Fruit fly (Drosophila melanogaster) whole organism, wandering third instar larva: ENCODE data around the gene CG11134.

Source experiments
- Abd-B ChIP-seq: fragments of >200 bp; optimal IDR thresholded peaks from 2 replicates; lab custom pipeline; 2017; ENCODE audit warnings: missing biosample characterization, missing genetic modification characterization
- CG32264 ChIP-seq: fragments of 200-800 bp; sonication (Bioruptor generic); optimal IDR thresholded peaks from 2 replicates; lab custom pipeline; 2016; ENCODE audit warnings: missing biosample characterization, missing genetic modification characterization
- CG9705 ChIP-seq: fragments of 200-800 bp; sonication (Bioruptor generic); optimal IDR thresholded peaks from 2 replicates; lab custom pipeline; 2018; ENCODE audit warnings: missing biosample characterization, mild to moderate bottlenecking, missing genetic modification characterization
- CrebA ChIP-seq: fragments of 200-800 bp; sonication (Bioruptor generic); optimal IDR thresholded peaks from 2 replicates; lab custom pipeline; 2016; ENCODE audit warnings: missing biosample characterization, mild to moderate bottlenecking, missing genetic modification characterization, borderline replicate concordance
- Dfd ChIP-seq: fragments of >200 bp; optimal IDR thresholded peaks from 2 replicates; lab custom pipeline; 2017; ENCODE audit warnings: missing biosample characterization, missing genetic modification characterization
- Dif ChIP-seq: fragments of 200-275, 200-300 bp; sonication (Bioruptor generic); optimal IDR thresholded peaks from 2 replicates; lab custom pipeline; 2018; ENCODE audit warnings: missing biosample characterization, missing genetic modification characterization; ENCODE audit not compliant: partially characterized antibody
- GATAd ChIP-seq: sonication (Bioruptor generic); optimal IDR thresholded peaks from 2 replicates; lab custom pipeline; 2016; ENCODE audit warnings: missing biosample characterization, missing genetic modification characterization
- HLH106 ChIP-seq: fragments of 200-800 bp; optimal IDR thresholded peaks from 3 replicates; lab custom pipeline; 2019; ENCODE audit warnings: missing biosample characterization, mild to moderate bottlenecking, missing genetic modification characterization, moderate library complexity
- Hnf4 ChIP-seq: fragments of 200-800 bp; sonication (Bioruptor generic); optimal IDR thresholded peaks from 2 replicates; lab custom pipeline; 2016; ENCODE audit warnings: missing biosample characterization, mild to moderate bottlenecking, missing genetic modification characterization
- Hr78 ChIP-seq: fragments of >200 bp; optimal IDR thresholded peaks from 2 replicates; lab custom pipeline; 2017; ENCODE audit warnings: missing biosample characterization, missing genetic modification characterization
- Hr83 ChIP-seq: fragments of 200-300 bp; sonication (Bioruptor generic); optimal IDR thresholded peaks from 2 replicates; lab custom pipeline; 2016; ENCODE audit warnings: missing biosample characterization, mild to moderate bottlenecking, missing genetic modification characterization, moderate library complexity; ENCODE audit not compliant: poor library complexity, severe bottlenecking
- Jra ChIP-seq: sonication (Bioruptor generic); optimal IDR thresholded peaks from 2 replicates; lab custom pipeline; 2016; ENCODE audit warnings: missing biosample characterization, missing genetic modification characterization
- Mio ChIP-seq: sonication (Bioruptor generic); optimal IDR thresholded peaks from 2 replicates; lab custom pipeline; 2016; ENCODE audit warnings: missing biosample characterization, missing genetic modification characterization
- Myc ChIP-seq: fragments of >200 bp; optimal IDR thresholded peaks from 2 replicates; lab custom pipeline; 2017
- N ChIP-seq: fragments of >200 bp; optimal IDR thresholded peaks from 2 replicates; lab custom pipeline; 2018; ENCODE audit warnings: missing biosample characterization, missing external identifiers, missing genetic modification characterization
- OdsH ChIP-seq: fragments of 200-800 bp; sonication (Bioruptor generic); optimal IDR thresholded peaks from 2 replicates; lab custom pipeline; 2016; ENCODE audit warnings: missing biosample characterization, mild to moderate bottlenecking, missing genetic modification characterization
- Rel ChIP-seq, 2 experiments: fragments of 200-800 bp; sonication (Bioruptor generic) in 1 of 2; optimal IDR thresholded peaks; 2 replicates in 1 of 2; 3 replicates in 1 of 2; lab custom pipeline; 2016 to 2019; ENCODE audit warnings: mild to moderate bottlenecking in 2 of 2, missing biosample characterization in 2 of 2, missing genetic modification characterization in 2 of 2, moderate library complexity in 1 of 2
- Sp1 ChIP-seq: fragments of 200-800 bp; sonication (Bioruptor generic); optimal IDR thresholded peaks from 3 replicates; lab custom pipeline; 2019; ENCODE audit warnings: missing biosample characterization, mild to moderate bottlenecking, missing genetic modification characterization, moderate library complexity
- Vsx2 ChIP-seq: fragments of 200-300, 225-300 bp; sonication (Bioruptor generic); optimal IDR thresholded peaks from 2 replicates; lab custom pipeline; 2018; ENCODE audit warnings: missing biosample characterization, missing genetic modification characterization; ENCODE audit not compliant: partially characterized antibody
- br ChIP-seq: fragments of 200-800 bp; sonication (Bioruptor generic); optimal IDR thresholded peaks from 2 replicates; lab custom pipeline; 2016; ENCODE audit warnings: missing biosample characterization, missing genetic modification characterization
- brk ChIP-seq: fragments of 200-800 bp; sonication (Bioruptor generic); optimal IDR thresholded peaks from 2 replicates; lab custom pipeline; 2016; ENCODE audit warnings: missing biosample characterization, mild to moderate bottlenecking, missing genetic modification characterization
- dl ChIP-seq, 2 experiments: fragments of 175-275, 200-275 bp in 1 of 2; fragments of 200-275 bp in 1 of 2; sonication (Bioruptor generic); optimal IDR thresholded peaks; lab custom pipeline; 2018; ENCODE audit warnings: mild to moderate bottlenecking in 2 of 2, missing biosample characterization in 2 of 2, missing genetic modification characterization in 2 of 2, moderate library complexity in 2 of 2; ENCODE audit not compliant: partially characterized antibody in 2 of 2, insufficient read depth in 1 of 2
- dmrt93B ChIP-seq: fragments of 200-800 bp; sonication (Bioruptor generic); optimal IDR thresholded peaks from 2 replicates; lab custom pipeline; 2018; ENCODE audit warnings: missing biosample characterization, mild to moderate bottlenecking, missing genetic modification characterization
- dsf ChIP-seq: sonication (Bioruptor generic); optimal IDR thresholded peaks from 2 replicates; lab custom pipeline; 2016; ENCODE audit warnings: missing biosample characterization, missing genetic modification characterization, borderline replicate concordance
- ey ChIP-seq: fragments of 200-800 bp; sonication (Bioruptor generic); optimal IDR thresholded peaks from 2 replicates; lab custom pipeline; 2016; ENCODE audit warnings: missing biosample characterization, missing genetic modification characterization
- foxo ChIP-seq, 2 experiments: fragments of 200-800 bp; sonication (Bioruptor generic); optimal IDR thresholded peaks; 2 replicates in 1 of 2; 3 replicates in 1 of 2; lab custom pipeline; 2016 to 2017; ENCODE audit warnings: missing biosample characterization in 2 of 2, missing genetic modification characterization in 2 of 2
- fru ChIP-seq: fragments of 200-800 bp; sonication (Bioruptor generic); optimal IDR thresholded peaks from 3 replicates; lab custom pipeline; 2016; ENCODE audit warnings: missing biosample characterization, mild to moderate bottlenecking, missing genetic modification characterization
- h ChIP-seq: fragments of 200-800 bp; sonication (Bioruptor generic); optimal IDR thresholded peaks from 3 replicates; lab custom pipeline; 2016; ENCODE audit warnings: missing biosample characterization, mild to moderate bottlenecking, missing genetic modification characterization
- jim ChIP-seq: fragments of 175-275, 200-325 bp; sonication (Bioruptor generic); optimal IDR thresholded peaks from 2 replicates; lab custom pipeline; 2016; ENCODE audit warnings: missing biosample characterization, mild to moderate bottlenecking, missing genetic modification characterization
- lola ChIP-seq: fragments of >200 bp; optimal IDR thresholded peaks from 2 replicates; lab custom pipeline; 2017; ENCODE audit warnings: missing biosample characterization, missing genetic modification characterization
- pan ChIP-seq: fragments of >200 bp; optimal IDR thresholded peaks from 2 replicates; lab custom pipeline; 2017
- psq ChIP-seq: fragments of 200-800 bp; sonication (Bioruptor generic); optimal IDR thresholded peaks from 3 replicates; lab custom pipeline; 2017; ENCODE audit warnings: missing biosample characterization, mild to moderate bottlenecking, missing genetic modification characterization, moderate library complexity
- rgr ChIP-seq: fragments of 200-800 bp; sonication (Bioruptor generic); optimal IDR thresholded peaks from 3 replicates; lab custom pipeline; 2016; ENCODE audit warnings: missing biosample characterization, mild to moderate bottlenecking, missing genetic modification characterization
- sage ChIP-seq: fragments of 200-800 bp; sonication (Bioruptor generic); optimal IDR thresholded peaks from 2 replicates; lab custom pipeline; 2016; ENCODE audit warnings: missing biosample characterization, mild to moderate bottlenecking, missing genetic modification characterization
- sv ChIP-seq: fragments of 200-800 bp; sonication (Bioruptor generic); optimal IDR thresholded peaks from 3 replicates; lab custom pipeline; 2016; ENCODE audit warnings: missing biosample characterization, missing genetic modification characterization
- tai ChIP-seq: sonication (Bioruptor generic); optimal IDR thresholded peaks from 2 replicates; lab custom pipeline; 2016; ENCODE audit warnings: missing biosample characterization, missing genetic modification characterization
- usp ChIP-seq: fragments of >200 bp; optimal IDR thresholded peaks from 2 replicates; lab custom pipeline; 2017; ENCODE audit warnings: missing biosample characterization, missing genetic modification characterization
- woc ChIP-seq: sonication (Bioruptor generic); optimal IDR thresholded peaks from 2 replicates; lab custom pipeline; 2016; ENCODE audit warnings: missing biosample characterization, mild to moderate bottlenecking, missing genetic modification characterization

The CG11134 gene

DNA sequence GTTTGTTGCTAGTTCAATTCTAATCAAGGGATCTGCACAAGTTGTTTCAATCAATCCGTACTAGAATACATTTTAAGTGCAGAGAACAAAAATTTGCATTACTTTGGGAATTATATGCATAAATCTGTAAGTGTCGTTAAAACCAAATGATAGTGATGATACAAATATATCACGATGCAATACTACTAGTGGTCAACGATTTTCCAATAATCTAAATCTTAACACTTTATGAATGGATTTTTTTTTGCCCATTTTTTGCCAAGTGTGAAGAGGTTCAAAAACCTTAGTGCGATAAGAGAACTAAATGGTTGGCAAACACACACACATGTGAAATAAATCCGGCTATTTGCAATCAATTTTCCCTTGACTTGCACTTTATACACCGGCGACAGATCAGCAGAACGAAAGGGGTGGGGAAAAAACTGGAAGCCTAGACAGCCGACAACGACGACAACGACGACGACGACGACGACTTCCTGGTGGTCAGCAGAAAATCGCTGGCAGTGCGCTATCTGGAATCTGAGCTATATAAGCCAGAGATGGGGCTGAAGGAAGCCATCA lies 21.3 kb downstream of the CG11134 start, which contains the start of gene Yp3:
TSS of gene Yp3 (plus strand) at position 558 of the 561 bp plus-strand sequence.
- TF ChIP-seq GATAd (GFP tag; lab: Kevin White, UChicago) = no peak
- TF ChIP-seq tai = no peak
- TF ChIP-seq HLH106 (tag; lab: Kevin White, UChicago) = no peak
- TF ChIP-seq N = no peak
- no peak for TF ChIP-seq Myc (lab: Kevin White, UChicago)
- TF ChIP-seq dmrt93B = no peak
- no peak for TF ChIP-seq usp (GFP tag; lab: Kevin White, UChicago)
- no peak for TF ChIP-seq Hr78
- no peak for TF ChIP-seq Sp1
- no peak for TF ChIP-seq Vsx2 (GFP tag; lab: Kevin White, UChicago)
- no peak for TF ChIP-seq Hnf4 (GFP tag; lab: Kevin White, UChicago)
- no peak for TF ChIP-seq sage (GFP tag; lab: Kevin White, UChicago)
- no peak for TF ChIP-seq woc (GFP tag; lab: Kevin White, UChicago)
- no peak for TF ChIP-seq sv (GFP tag; lab: Kevin White, UChicago)

DNA sequence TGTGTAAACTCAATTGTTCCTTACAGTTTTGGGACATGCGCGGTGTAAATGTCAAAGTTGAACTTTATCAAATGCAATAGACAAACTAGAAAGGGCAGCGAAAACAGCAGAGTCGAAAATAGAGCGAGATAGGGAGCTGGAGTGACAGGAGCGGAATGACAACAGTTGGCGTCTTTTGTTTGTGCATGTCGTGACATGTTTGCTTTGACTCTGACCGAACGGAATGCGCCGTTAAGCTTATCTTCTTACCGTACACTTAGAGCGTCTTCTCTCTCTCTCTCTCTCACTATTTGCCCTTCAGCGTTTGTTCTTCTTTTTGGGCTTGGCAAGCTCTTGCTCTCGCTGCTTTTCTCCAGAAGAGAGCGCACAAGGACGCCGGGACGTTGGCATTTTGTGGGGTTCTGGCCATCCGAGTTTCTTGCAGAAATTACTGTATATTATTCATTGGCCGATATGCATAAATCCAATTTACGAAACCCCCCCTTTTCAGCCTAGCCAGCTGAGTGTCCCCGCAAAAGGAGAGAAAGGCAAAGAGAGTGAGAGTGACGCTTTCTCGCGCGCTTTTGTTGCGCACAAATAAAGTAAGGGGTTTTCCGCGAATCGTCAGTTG lies 24.1 kb downstream of the CG11134 start:
- TF ChIP-seq Rel (GFP tag; optimal IDR thresholded peaks at IDR 0.05; lab: Kevin White, UChicago) (no peak), Rel (tag; optimal IDR thresholded peaks at IDR 0.05; lab: Kevin White, UChicago) (peak; percentile 74), Hnf4 (GFP tag; lab: Kevin White, UChicago) (no peak), foxo (GFP tag; optimal IDR thresholded peaks at IDR 0.05; lab: Kevin White, UChicago) (no peak), dmrt93B (no peak), GATAd (GFP tag; lab: Kevin White, UChicago) (no peak), brk (no peak)

DNA sequence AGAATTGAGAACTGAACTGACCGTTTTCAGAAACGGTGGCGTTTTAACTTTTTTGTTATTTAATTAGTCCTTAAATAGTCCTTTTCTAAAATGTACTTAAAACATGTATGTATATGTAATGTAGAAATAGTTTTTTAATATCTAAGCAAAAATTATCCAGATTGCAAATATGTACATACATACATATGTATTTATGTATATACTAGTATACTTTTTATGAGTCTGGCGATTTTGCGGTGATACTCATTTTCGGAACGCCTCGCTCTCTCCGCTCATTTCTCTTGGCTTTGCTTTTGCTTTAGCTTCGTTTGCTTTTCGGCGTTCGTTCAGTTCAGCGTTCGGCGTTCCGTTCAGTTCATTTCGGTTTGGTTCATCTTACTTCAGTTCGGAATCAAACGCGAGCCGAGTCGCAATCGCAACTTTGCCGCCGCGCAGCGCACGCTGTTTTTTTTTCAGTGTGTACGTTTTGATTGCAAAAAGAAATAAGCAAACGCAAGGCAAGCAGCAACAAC lies 24.7 kb downstream of the CG11134 start, which contains the start of gene rdgB:
TSS of gene rdgB (plus strand) at position 381 of the 512 bp plus-strand sequence.
- TF ChIP-seq dl (GFP tag; optimal IDR thresholded peaks at IDR 0.05; lab: Kevin White, UChicago; ENCODE audit: insufficient read depth in 1 of 2, partially characterized antibody in 2 of 2) (no peak), br (GFP tag; lab: Kevin White, UChicago) (peak; percentile 37), pan (lab: Kevin White, UChicago) (no peak), GATAd (GFP tag; lab: Kevin White, UChicago) (no peak), N (no peak), Hr78 (no peak), psq (GFP tag; lab: Kevin White, UChicago) (peak; percentile 89), lola (no peak), sv (GFP tag; lab: Kevin White, UChicago) (peak; percentile 78), fru (peak; percentile 72), ey (GFP tag; lab: Kevin White, UChicago) (peak; percentile 57), Rel (GFP tag; optimal IDR thresholded peaks at IDR 0.05; lab: Kevin White, UChicago) (no peak), Rel (tag; optimal IDR thresholded peaks at IDR 0.05; lab: Kevin White, UChicago) (peak; percentile 56), OdsH (GFP tag; lab: Kevin White, UChicago) (peak; percentile 80), Mio (no peak), dmrt93B (peak; percentile 84), tai (no peak), dsf (GFP tag; lab: Kevin White, UChicago) (no peak), Myc (lab: Kevin White, UChicago) (no peak), Hr83 (peak; percentile 8), woc (GFP tag; lab: Kevin White, UChicago) (peak; percentile 70), CG32264 (GFP tag; lab: Kevin White, UChicago) (no peak), Sp1 (peak; percentile 81), h (GFP tag; lab: Kevin White, UChicago) (peak; percentile 77), sage (GFP tag; lab: Kevin White, UChicago) (peak; percentile 31), CrebA (no peak), rgr (GFP tag; lab: Kevin White, UChicago) (peak; percentile 65), Vsx2 (GFP tag; lab: Kevin White, UChicago) (no peak), Hnf4 (GFP tag; lab: Kevin White, UChicago) (peak; percentile 58), Dif (peak; percentile 46), Abd-B (no peak), brk (no peak), Jra (GFP tag; lab: Kevin White, UChicago) (no peak), HLH106 (tag; lab: Kevin White, UChicago) (peak; percentile 89), CG9705 (GFP tag; lab: Kevin White, UChicago) (peak; percentile 70), foxo (GFP tag; optimal IDR thresholded peaks at IDR 0.05; lab: Kevin White, UChicago) (peak in 1 of 2 experiments; percentile 82), jim (GFP tag; lab: Kevin White, UChicago) (no peak), Dfd (GFP tag; lab: Kevin White, UChicago) (no peak), usp (GFP tag; lab: Kevin White, UChicago) (no peak)
- TF ChIP-seq, all 38 proteins: peak for 19
